Fruit fly (Drosophila melanogaster) whole organism, adult: Measurements from ENCODE around the gene CG42780.

Experiments
- CG7045 ChIP-seq: fragments of 200-800 bp; sonication (Bioruptor generic); optimal IDR thresholded peaks from 2 replicates; lab custom pipeline; 2017; ENCODE audit warnings: missing biosample characterization, mild to moderate bottlenecking, missing genetic modification characterization
- Mnt ChIP-seq: fragments of 200-800 bp; sonication (Bioruptor generic); optimal IDR thresholded peaks from 2 replicates; lab custom pipeline; 2016; ENCODE audit warnings: missing biosample characterization, mild to moderate bottlenecking, missing genetic modification characterization
- tj ChIP-seq: fragments of 200-800 bp; sonication (Bioruptor generic); optimal IDR thresholded peaks from 3 replicates; lab custom pipeline; 2017; ENCODE audit warnings: missing biosample characterization, mild to moderate bottlenecking, missing genetic modification characterization, moderate library complexity

DNA sequence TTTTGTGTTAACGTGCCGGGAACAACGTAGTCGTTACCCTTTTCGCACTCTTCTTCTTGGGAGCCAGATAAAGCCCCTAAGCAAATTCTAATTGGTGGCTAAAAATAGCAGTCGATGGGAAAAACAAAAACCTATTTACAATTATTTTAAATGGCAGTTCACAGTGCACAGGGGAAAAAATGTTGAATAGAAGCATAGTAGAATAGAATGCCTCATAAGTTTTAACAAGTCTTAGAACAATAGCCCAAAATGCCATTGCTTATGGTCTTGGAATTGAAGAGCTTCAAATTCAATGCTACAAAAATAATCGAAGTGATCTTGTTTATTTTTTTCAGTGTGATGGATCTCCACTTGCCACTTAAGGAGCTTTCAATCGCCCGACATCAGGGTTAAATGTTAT, 502 bp upstream of the CG42780 start:
- TF ChIP-seq Mnt (GFP tag; lab: Kevin White, UChicago) (no peak), CG7045 (GFP tag; lab: Kevin White, UChicago) (no peak), tj (GFP tag; lab: Kevin White, UChicago) (no peak)
